Fruit fly (Drosophila melanogaster): ENCODE data around the gene vir-1.

Gene vir-1

DNA sequence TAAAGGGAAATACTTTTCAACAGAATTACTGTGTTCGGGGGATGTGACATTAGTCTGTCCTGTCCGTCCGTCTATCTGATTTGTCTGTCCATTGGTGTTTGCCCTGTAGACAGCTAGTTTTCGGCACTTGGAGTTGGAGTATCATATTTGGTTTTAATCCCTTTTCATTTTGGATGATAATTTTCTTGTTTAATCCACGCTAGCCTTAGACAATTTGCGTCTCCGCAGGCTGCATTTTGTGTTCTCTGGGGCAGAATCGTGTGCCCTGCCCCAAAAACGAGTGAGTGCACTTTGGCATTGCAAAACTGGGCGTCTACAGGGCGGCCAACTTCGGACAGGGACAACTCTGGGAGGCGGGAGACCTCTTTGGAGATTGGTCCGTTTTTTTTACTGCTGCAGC is 32.5 kb upstream of the vir-1 start:
- TF ChIP-seq CG8478 (optimal IDR thresholded peaks at IDR 0.05) (no peak), CTCF (optimal IDR thresholded peaks at IDR 0.05) (no peak)

DNA sequence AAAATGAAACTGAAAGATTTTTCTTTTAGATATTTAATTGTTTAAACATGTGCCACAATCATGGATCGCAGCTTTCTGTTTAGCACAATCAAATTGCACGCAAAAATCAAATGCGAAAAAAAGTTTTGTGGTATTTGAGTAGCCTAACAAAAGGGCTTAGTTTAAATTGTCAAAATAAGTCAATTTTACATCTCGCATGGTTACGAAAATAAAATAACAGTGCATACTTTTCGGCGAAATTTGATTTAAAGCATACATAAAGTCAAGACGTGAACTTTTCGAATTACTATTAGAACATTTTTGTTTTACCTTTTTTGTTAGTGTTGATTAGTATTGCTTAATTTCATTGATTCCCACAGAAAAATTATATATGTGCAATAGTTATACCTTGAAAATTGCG is 31.8 kb upstream of the vir-1 start:
- no peak for TF ChIP-seq CG8478 (optimal IDR thresholded peaks at IDR 0.05)
- TF ChIP-seq CTCF (optimal IDR thresholded peaks at IDR 0.05) = peak; percentile 37 to 51

DNA sequence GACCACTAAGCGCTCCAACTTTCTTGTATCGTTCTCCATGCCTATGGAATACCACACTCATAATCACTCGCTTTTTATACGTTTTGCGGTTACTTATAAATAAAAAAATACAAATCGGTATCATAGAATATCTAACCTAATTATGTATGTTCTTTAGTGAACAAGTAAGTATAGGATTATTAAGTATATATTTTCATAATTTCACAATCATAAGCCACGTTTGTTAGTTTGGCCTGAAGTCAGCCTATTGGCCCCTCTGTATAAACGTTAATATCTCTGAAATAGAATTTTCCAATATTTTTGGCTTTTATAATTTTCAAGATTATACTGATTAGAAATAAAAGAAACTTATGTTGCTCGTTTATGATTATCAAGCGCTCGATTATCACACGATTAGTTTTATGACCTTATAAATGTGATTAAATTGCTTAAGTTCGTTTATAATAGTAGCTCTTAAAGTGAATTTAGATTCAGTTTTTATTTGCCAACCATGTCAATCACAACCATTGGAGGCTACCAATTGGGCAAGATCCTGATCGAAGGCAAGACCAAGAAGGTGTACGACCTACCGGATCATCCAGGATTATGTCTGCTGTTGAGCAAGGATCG is 30.1 kb upstream of the vir-1 start, which contains the start of gene CG5418:
CG5418 (minus strand) TSS at position 51 of the 609 bp plus-strand sequence.
- TF ChIP-seq CG8478 (optimal IDR thresholded peaks at IDR 0.05) = no peak
- TF ChIP-seq CTCF (optimal IDR thresholded peaks at IDR 0.05) = no peak

DNA sequence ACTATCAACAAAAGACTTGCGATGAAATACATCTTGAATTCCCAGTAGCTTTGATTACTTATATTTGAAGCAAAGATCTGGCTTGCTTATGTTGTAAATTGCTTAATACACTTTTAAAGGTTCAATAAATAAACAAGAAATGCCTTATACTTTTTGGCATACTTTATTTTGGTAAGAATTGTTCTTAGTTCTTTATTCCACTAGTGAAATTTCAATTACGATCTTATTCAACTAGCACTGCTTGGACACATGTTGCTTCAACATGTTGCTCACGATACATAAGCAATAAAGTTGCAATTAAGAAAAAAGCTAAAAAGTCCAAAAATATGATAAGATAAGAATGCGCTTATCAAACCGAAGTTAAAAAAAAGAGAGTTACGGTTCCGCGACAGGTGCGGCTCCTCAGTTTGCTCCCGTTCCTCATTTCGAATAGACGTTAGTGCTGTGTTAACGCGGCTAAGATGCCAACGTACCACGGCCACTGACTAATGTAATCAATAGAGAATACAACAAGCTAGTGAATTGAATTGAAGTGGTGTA is 24.9 kb upstream of the vir-1 start, which contains the start of the genes CG5421 and Oatp33Eb:
CG5421 (minus strand) TSS at position 51 of the 540 bp plus-strand sequence.
Oatp33Eb (plus strand) TSS at position 403 of the 540 bp plus-strand sequence.
- TF ChIP-seq CG8478 (optimal IDR thresholded peaks at IDR 0.05) (no peak), CTCF (optimal IDR thresholded peaks at IDR 0.05) (no peak)

DNA sequence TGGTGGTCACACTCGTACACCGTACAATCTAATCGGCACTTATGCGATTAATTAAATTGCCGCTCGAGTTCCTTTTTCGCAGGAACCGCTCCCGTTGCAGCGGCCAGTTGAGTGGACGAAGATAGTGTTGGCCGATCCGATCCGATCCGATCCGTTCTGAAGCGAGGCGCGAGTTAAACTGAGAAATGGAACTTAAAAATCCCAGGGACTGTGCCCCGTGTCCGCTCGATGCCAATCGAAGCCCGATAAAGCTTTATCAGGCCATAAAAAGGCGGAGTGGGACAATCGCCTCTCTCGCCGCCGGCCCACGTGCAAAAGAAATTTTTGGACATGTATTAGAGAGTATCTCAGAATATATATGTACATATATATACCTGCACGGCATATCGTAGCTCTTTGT is 22.5 kb upstream of the vir-1 start, which contains the start of gene Oatp33Ea:
Oatp33Ea (minus strand) TSS at position 182 of the 400 bp plus-strand sequence.
- TF ChIP-seq CTCF (optimal IDR thresholded peaks at IDR 0.05) (no peak), CG8478 (optimal IDR thresholded peaks at IDR 0.05) (no peak)

DNA sequence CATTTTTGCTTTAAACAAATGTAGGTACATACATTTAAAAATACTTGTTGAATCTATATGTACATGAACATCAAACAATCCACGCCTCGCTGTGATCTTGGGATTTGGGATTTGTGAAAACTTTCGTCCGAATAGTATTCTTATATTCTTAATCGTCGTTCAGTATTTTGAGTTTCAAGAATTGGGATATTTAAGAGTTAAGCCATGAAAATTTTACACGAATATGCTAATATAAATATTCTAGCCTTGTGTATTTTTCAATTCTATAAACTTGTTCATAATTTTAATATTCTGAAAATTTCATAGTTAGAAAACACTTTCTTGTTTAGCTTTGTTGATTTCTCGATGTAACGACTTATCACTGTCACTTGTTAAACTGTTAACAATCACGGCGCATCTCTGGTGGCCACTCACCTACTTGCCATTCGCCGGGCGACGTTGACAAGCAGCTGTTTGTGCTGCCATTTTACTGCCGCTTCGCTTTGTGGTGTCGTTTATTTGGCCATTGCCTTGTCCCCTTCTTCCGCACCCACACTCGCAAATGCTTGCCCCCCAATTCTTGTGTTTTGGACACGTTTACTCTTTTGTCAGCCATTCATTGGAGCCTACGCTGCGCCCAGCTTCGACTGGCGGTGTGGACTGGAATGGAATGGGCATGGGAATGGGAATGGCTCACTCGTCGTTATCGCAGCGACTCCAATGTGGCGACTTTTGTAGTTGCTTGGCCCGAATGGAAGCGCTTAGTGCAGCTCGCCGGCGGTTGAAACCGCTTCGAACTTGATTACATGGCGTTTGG is 12.9 kb upstream of the vir-1 start:
- TF ChIP-seq CTCF (optimal IDR thresholded peaks at IDR 0.05) (peak in 1 of 2 experiments; percentile 20), CG8478 (optimal IDR thresholded peaks at IDR 0.05) (no peak)

DNA sequence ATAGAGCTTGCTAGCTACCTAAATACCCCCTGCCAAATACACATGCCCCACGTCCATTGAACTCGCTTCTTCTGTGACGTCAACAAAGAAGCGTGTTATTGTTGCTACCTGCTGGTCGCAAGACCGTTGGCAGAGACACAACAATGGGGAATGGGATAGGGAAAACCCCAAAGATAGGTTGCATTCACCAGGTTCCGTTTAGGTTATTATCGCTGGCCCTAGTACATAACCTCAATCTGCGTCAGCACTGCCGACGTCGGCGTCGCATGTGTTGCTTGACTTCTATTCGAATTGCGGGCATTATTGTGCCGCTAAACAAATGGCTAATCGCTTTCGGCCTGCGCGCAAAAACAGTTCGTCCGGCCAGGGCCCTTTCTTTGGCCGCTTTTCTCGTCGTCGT is 12.2 kb upstream of the vir-1 start:
- TF ChIP-seq CTCF (optimal IDR thresholded peaks at IDR 0.05) = no peak
- TF ChIP-seq CG8478 (optimal IDR thresholded peaks at IDR 0.05) = no peak

DNA sequence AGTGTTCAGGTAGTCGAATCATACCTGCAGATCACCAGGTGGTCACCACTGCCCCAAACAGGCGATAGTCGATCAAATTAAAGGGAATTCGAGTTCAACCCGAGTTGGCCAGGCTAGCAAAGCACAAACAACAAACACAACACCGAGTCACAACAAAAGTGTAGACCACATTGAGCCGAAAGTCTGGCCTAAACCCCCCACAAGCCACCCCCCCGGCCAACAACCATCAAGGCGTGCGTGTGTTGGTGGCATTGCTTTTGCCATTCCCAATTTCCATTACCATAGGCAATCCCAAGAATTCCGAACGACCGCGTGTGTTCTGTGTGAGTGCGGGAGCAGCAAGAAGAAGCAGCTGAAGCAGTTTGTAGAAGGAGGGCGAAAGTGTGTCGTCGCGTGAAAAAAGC is 11.3 kb upstream of the vir-1 start, which contains the start of gene SC35:
SC35 (minus strand) TSS at position 131 of the 404 bp plus-strand sequence.
- no peak for TF ChIP-seq CG8478 (optimal IDR thresholded peaks at IDR 0.05)
- no peak for TF ChIP-seq CTCF (optimal IDR thresholded peaks at IDR 0.05)

DNA sequence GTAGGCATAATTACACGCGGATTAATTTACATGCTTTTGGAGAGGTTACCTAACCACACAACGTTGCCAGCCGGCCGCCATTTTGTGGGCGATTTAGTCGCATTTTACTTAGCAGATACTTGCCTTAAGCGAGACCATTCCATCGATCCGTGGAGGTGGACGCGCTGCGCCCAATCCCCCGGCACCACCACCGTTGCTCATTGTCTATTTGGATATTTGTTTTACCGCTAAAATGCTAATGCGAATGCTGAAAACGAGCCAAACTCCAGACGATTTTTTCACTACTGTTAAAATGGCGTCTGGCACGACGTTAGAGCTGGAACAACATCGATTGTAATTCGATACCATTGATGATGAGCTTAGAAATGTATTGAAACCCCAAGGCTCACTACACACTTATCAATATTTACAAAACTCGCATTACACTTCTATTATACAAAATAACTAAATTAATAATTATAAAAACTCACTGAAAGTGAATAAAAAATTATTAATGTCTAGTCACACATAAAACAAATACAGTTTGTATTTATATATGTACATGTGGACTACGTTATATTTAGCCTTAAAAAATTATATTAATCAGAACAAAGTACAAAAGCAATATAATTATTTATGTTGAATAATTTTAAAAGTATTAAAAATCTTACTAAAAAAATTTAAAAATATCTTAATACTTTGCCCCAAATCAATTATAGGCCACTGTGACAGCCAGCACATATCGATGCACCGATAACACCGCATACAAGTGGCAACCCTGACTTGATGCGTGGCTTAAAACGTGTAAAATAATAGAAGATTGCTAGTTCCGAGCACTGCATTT is 10.7 kb upstream of the vir-1 start, which contains the start of gene eRF3:
eRF3 (plus strand) TSS at position 741 of the 823 bp plus-strand sequence.
- TF ChIP-seq CTCF (optimal IDR thresholded peaks at IDR 0.05) (no peak), CG8478 (optimal IDR thresholded peaks at IDR 0.05) (no peak)

DNA sequence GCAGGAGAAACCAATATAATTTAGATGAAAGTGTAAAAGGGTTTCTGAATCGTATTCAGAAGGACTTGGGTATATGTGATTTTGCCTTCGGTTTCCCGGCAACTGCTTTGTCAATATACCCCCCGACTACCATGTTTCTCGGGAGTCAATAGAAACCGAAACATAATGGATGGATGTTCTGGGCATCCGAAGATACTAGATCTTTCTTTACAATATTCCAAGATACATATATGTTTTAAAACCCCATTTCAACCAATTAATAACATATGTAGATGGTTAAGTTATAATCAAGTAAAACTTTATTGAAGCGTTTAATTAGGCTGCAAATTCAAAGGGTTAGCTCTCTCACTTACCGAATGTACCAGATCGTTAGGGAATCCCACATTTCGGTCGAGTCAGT is 7.6 kb upstream of the vir-1 start, which contains the start of gene CG5435:
CG5435 (minus strand) TSS at position 101 of the 400 bp plus-strand sequence.
- TF ChIP-seq CG8478 (optimal IDR thresholded peaks at IDR 0.05) (no peak), CTCF (optimal IDR thresholded peaks at IDR 0.05) (no peak)

DNA sequence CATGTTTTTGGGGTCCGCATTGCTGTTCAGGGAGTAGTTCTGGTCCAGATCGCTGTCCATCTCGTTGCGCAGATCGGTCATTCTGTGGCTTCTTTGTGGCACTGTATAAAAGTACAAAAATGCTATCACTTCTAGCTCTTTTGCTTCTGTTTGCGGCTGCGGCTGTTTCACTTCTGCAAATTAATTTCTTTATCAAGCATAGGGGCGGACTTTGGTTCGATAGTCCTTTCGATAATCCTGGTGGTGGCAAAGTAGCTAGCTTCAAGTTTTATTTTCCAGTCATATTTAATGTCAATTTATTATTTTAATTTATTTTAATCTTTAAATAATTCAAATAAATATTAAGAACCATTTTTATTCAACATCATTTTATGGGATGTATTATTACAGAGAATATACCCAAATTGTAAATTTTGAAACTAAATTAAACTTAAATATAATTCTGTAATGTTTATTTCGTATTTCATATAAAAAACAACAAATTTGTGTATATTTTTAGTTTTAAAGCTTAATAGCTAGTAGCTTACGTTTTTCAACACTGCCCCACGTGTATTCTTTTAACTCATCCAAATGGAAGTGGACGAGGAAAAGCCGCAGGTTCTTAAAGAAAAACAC is 4.4 kb upstream of the vir-1 start, which contains the start of the genes CG5446 and Trm1:
CG5446 (minus strand) TSS at position 223 of the 615 bp plus-strand sequence.
Trm1 (plus strand) TSS at position 542 of the 615 bp plus-strand sequence.
- TF ChIP-seq CG8478 (optimal IDR thresholded peaks at IDR 0.05) (no peak), CTCF (optimal IDR thresholded peaks at IDR 0.05) (no peak)

DNA sequence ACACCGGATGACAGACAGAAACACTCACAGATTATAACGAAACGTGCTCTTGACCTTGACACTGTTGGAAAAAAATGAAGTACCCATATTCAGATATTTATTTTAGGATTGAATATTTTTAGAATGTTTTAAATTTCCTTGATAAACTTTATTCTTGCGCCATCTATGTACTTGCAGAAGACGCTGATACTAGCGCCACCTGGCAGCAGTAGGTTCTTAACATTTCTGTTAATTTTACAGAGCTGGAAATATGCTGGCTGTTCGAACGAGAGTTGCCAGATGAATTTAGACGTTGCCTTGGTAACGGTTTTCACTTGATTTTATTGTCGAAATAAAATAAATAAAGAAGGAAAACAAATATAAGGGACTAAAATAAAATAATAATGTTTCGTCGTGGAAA is 1.3 kb upstream of the vir-1 start, which contains the start of gene Fam92:
Fam92 (plus strand) TSS at position 350 of the 400 bp plus-strand sequence.
- peak; percentile 84 to 94 for TF ChIP-seq CTCF (optimal IDR thresholded peaks at IDR 0.05)
- TF ChIP-seq CG8478 (optimal IDR thresholded peaks at IDR 0.05) = no peak

DNA sequence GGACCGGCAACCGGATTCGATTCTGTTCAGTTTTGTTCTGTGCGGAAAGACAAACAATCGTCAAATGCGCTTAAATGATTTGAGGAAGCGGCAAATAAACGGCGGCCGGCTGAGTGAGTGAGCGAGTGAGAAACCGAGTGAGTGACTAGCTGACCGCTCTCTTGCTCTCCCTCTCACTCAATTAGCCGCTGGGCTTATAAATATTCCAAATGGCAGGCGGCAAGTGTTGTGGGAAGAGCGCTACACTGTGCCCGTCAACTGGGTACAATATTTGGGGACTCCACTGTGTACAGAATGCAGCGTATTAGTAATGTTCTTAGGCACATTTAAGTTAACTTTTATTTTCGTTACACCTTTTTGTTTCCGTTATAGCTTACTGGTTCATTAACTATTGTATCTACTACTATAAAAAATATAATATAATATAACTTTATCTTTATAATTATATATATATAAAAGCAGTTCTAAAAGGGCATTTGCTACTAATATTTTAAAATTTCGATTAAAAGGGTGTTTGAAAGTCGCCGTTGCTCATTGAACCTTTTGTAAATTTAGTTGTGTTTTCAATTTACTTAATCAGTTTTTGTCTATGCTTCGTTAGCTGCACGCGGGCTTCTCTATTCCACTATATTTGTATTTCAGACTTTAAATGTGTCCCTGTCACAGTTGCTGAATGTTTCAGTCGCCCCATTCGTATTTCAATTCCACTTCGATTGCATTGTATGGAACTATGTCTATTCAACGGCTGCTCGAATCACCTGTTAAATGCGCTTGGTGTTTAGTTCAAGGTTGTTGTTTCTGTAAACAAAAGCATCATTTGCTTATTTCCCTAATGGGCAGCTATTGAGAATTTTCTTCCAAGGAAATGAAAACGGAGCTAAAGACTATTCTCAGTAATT is 1.2 kb downstream of the vir-1 start:
- TF ChIP-seq CG8478 (optimal IDR thresholded peaks at IDR 0.05) = no peak
- TF ChIP-seq CTCF (optimal IDR thresholded peaks at IDR 0.05) = no peak

All from S2 (cell line).